Fruit fly (Drosophila melanogaster) whole organism, embryonic: ENCODE data around the gene D12.

Source experiments
- Aef1 ChIP-seq: fragments of 200-800 bp; sonication (Bioruptor generic); IDR thresholded peaks from 3 replicates; pipeline ENCODE4 v1.3.6; 2022; ENCODE audit warnings: missing biosample characterization, missing genetic modification characterization
- CG10321 ChIP-seq: fragments of 200-800 bp; sonication (Bioruptor generic); IDR thresholded peaks from 2 replicates; pipeline ENCODE4 v1.3.6; 2022; ENCODE audit warnings: missing biosample characterization, missing genetic modification characterization
- CG11456 ChIP-seq: fragments of 200-800 bp; sonication (Bioruptor generic); IDR thresholded peaks from 3 replicates; pipeline ENCODE4 v1.3.6; 2022; ENCODE audit warnings: missing biosample characterization, missing genetic modification characterization
- CG11695 ChIP-seq: fragments of 200-800 bp; sonication (Bioruptor generic); IDR thresholded peaks from 3 replicates; pipeline ENCODE4 v1.3.6; 2022; ENCODE audit warnings: missing biosample characterization, missing genetic modification characterization
- CG12236 ChIP-seq: fragments of 200-800 bp; sonication (Bioruptor generic); optimal IDR thresholded peaks from 2 replicates; lab custom pipeline; 2016; ENCODE audit warnings: missing biosample characterization, missing genetic modification characterization
- CG16815 ChIP-seq: fragments of 200-800 bp; sonication (Bioruptor generic); optimal IDR thresholded peaks from 3 replicates; lab custom pipeline; 2017; ENCODE audit warnings: missing biosample characterization, mild to moderate bottlenecking, missing genetic modification characterization
- CG18011 ChIP-seq: fragments of 200-800 bp; sonication (Bioruptor generic); optimal IDR thresholded peaks from 2 replicates; lab custom pipeline; 2017; ENCODE audit warnings: missing biosample characterization, missing genetic modification characterization, mild to moderate bottlenecking, moderate library complexity, missing genotype
- CG1832 ChIP-seq: fragments of 200-800 bp; sonication (Bioruptor generic); optimal IDR thresholded peaks from 2 replicates; lab custom pipeline; 2017; ENCODE audit warnings: missing biosample characterization, mild to moderate bottlenecking, missing genetic modification characterization, inconsistent platforms
- CG2202 ChIP-seq: fragments of 200-800 bp; sonication (Bioruptor generic); optimal IDR thresholded peaks from 2 replicates; lab custom pipeline; 2018; ENCODE audit warnings: missing biosample characterization, mild to moderate bottlenecking, missing genetic modification characterization
- CG31365 ChIP-seq: fragments of 200-800 bp; sonication (Bioruptor generic); optimal IDR thresholded peaks from 2 replicates; lab custom pipeline; 2018; ENCODE audit warnings: missing biosample characterization, mild to moderate bottlenecking, missing genetic modification characterization
- CG3163 ChIP-seq: fragments of 200-800 bp; sonication (Bioruptor generic); optimal IDR thresholded peaks from 3 replicates; lab custom pipeline; 2016; ENCODE audit warnings: missing biosample characterization, missing genetic modification characterization
- CG3726 ChIP-seq: fragments of 200-800 bp; sonication (Bioruptor generic); IDR thresholded peaks from 3 replicates; pipeline ENCODE4, ENCODE4 v1.3.6; 2022; ENCODE audit warnings: missing biosample characterization, missing genetic modification characterization
- CG4820 ChIP-seq: fragments of 200-800 bp; sonication (Bioruptor generic); optimal IDR thresholded peaks from 3 replicates; lab custom pipeline; 2016; ENCODE audit warnings: missing biosample characterization, missing genetic modification characterization
- CG6254 ChIP-seq: fragments of 200-800 bp; sonication (Bioruptor generic); optimal IDR thresholded peaks from 3 replicates; lab custom pipeline; 2017; ENCODE audit warnings: mild to moderate bottlenecking, missing biosample characterization, missing genetic modification reagents, missing genetic modification characterization
- CG6765 ChIP-seq: fragments of 200-800 bp; sonication (Bioruptor generic); optimal IDR thresholded peaks from 3 replicates; lab custom pipeline; 2017; ENCODE audit warnings: missing biosample characterization, mild to moderate bottlenecking, missing genetic modification characterization
- CG6813 ChIP-seq: fragments of 200-800 bp; sonication (Bioruptor generic); optimal IDR thresholded peaks from 2 replicates; lab custom pipeline; 2017; ENCODE audit warnings: missing biosample characterization, missing genetic modification characterization, mild to moderate bottlenecking, moderate library complexity, missing genetic modification reagents
- CG7357 ChIP-seq: fragments of 200-800 bp; sonication (Bioruptor generic); IDR thresholded peaks from 3 replicates; pipeline ENCODE4 v1.3.6; 2022; ENCODE audit warnings: missing biosample characterization, missing genetic modification characterization
- CG7963 ChIP-seq: fragments of 200-800 bp; sonication (Bioruptor generic); IDR thresholded peaks from 3 replicates; pipeline ENCODE4 v1.3.6; 2022; ENCODE audit warnings: missing biosample characterization, missing genetic modification characterization; ENCODE audit not compliant: partially characterized antibody
- CG8944 ChIP-seq: fragments of 200-800 bp; sonication (Bioruptor generic); optimal IDR thresholded peaks from 3 replicates; lab custom pipeline; 2016; ENCODE audit warnings: missing biosample characterization, missing genetic modification characterization
- CG9609 ChIP-seq: fragments of 200-800 bp; sonication (Bioruptor generic); optimal IDR thresholded peaks from 3 replicates; lab custom pipeline; 2016; ENCODE audit warnings: missing biosample characterization, missing genetic modification characterization
- D19A ChIP-seq: fragments of 200-800 bp; optimal IDR thresholded peaks from 3 replicates; lab custom pipeline; 2019; ENCODE audit warnings: missing biosample characterization, mild to moderate bottlenecking, missing genetic modification characterization, moderate library complexity
- Dad ChIP-seq: fragments of 200-800 bp; sonication (Bioruptor generic); optimal IDR thresholded peaks from 3 replicates; lab custom pipeline; 2016; ENCODE audit warnings: missing biosample characterization, missing genetic modification characterization
- Dll ChIP-seq: fragments of 200-800 bp; sonication (Bioruptor generic); IDR thresholded peaks from 4 replicates; pipeline ENCODE4 v1.3.6; 2022; ENCODE audit warnings: missing biosample characterization, missing genetic modification characterization; ENCODE audit not compliant: partially characterized antibody
- HHEX ChIP-seq: fragments of 200-800 bp; sonication (Bioruptor generic); optimal IDR thresholded peaks from 3 replicates; lab custom pipeline; 2017; ENCODE audit warnings: missing biosample characterization, mild to moderate bottlenecking, missing genetic modification characterization, missing genetic modification reagents
- Hand ChIP-seq: fragments of 200-800 bp; sonication (Bioruptor generic); optimal IDR thresholded peaks from 2 replicates; lab custom pipeline; 2017; ENCODE audit warnings: mild to moderate bottlenecking, missing biosample characterization, missing genetic modification reagents, missing genetic modification characterization
- Mrtf ChIP-seq: fragments of 200-800 bp; sonication (Bioruptor generic); IDR thresholded peaks from 3 replicates; pipeline ENCODE4 v1.3.6; 2022; ENCODE audit warnings: missing biosample characterization, missing genetic modification characterization
- Neu2 ChIP-seq: fragments of 200-800 bp; sonication (Bioruptor generic); optimal IDR thresholded peaks from 3 replicates; lab custom pipeline; 2016; ENCODE audit warnings: missing biosample characterization, missing genetic modification characterization, borderline replicate concordance
- Poxn ChIP-seq: fragments of 200-800 bp; sonication (Bioruptor generic); IDR thresholded peaks from 2 replicates; pipeline ENCODE4 v1.3.6; 2022; ENCODE audit warnings: missing biosample characterization, missing genetic modification characterization
- Sox100B ChIP-seq: fragments of 200-800 bp; sonication (Bioruptor generic); optimal IDR thresholded peaks from 3 replicates; lab custom pipeline; 2018; ENCODE audit warnings: missing biosample characterization, mild to moderate bottlenecking, missing genetic modification characterization
- Xrp1 ChIP-seq: fragments of 200-800 bp; sonication (Bioruptor generic); IDR thresholded peaks from 2 replicates; pipeline ENCODE4 v1.3.6; 2022; ENCODE audit warnings: missing biosample characterization, missing genetic modification characterization
- YL-1 ChIP-seq: fragments of 200-800 bp; sonication (Bioruptor generic); optimal IDR thresholded peaks from 3 replicates; lab custom pipeline; 2017; ENCODE audit warnings: missing biosample characterization, mild to moderate bottlenecking, missing genetic modification characterization
- cg ChIP-seq: fragments of 200-800 bp; sonication (Bioruptor generic); optimal IDR thresholded peaks from 3 replicates; lab custom pipeline; 2019; ENCODE audit warnings: missing biosample characterization, mild to moderate bottlenecking, missing genetic modification characterization, moderate library complexity
- chif ChIP-seq, 2 experiments: fragments of 200-800 bp; sonication (Bioruptor generic); optimal IDR thresholded peaks; 3 replicates each; lab custom pipeline; 2016; ENCODE audit warnings: missing biosample characterization in 2 of 2, missing genetic modification characterization in 2 of 2
- dmrt99B ChIP-seq: fragments of 200-800 bp; sonication (Bioruptor generic); optimal IDR thresholded peaks from 2 replicates; lab custom pipeline; 2018; ENCODE audit warnings: missing biosample characterization, mild to moderate bottlenecking, missing genetic modification characterization, moderate library complexity
- esg ChIP-seq: fragments of 200-800 bp; sonication (Bioruptor generic); conservative IDR thresholded peaks from 2 replicates; pipeline ENCODE4 v1.3.6; 2022; ENCODE audit warnings: missing biosample characterization, missing genetic modification characterization
- eve ChIP-seq, 2 experiments: fragments of >200 bp; optimal IDR thresholded peaks; 2 replicates each; lab custom pipeline; 2017; ENCODE audit warnings: missing biosample characterization in 2 of 2, missing genetic modification characterization in 2 of 2
- ewg ChIP-seq: fragments of 200-800 bp; sonication (Bioruptor generic); optimal IDR thresholded peaks from 3 replicates; lab custom pipeline; 2017; ENCODE audit warnings: mild to moderate bottlenecking, missing biosample characterization, missing genetic modification reagents, missing genetic modification characterization
- fru ChIP-seq: fragments of >200 bp; optimal IDR thresholded peaks from 2 replicates; lab custom pipeline; 2017
- gce ChIP-seq: fragments of 200-800 bp; sonication (Bioruptor generic); IDR thresholded peaks from 3 replicates; pipeline ENCODE4 v1.3.6; 2022; ENCODE audit warnings: missing biosample characterization, missing genetic modification characterization
- gcm ChIP-seq: fragments of 200-800 bp; sonication (Bioruptor generic); optimal IDR thresholded peaks from 2 replicates; lab custom pipeline; 2019; ENCODE audit warnings: missing biosample characterization, mild to moderate bottlenecking, missing genetic modification characterization, moderate library complexity
- grau ChIP-seq: fragments of 200-800 bp; optimal IDR thresholded peaks from 3 replicates; lab custom pipeline; 2019; ENCODE audit warnings: missing biosample characterization, mild to moderate bottlenecking, missing genetic modification characterization, moderate library complexity
- grn ChIP-seq: fragments of 200-800 bp; sonication (Bioruptor generic); optimal IDR thresholded peaks from 3 replicates; lab custom pipeline; 2017; ENCODE audit warnings: missing biosample characterization, missing genetic modification characterization
- kay ChIP-seq: fragments of 200-800 bp; sonication (Bioruptor generic); optimal IDR thresholded peaks from 2 replicates; lab custom pipeline; 2016; ENCODE audit warnings: missing biosample characterization, missing genetic modification characterization
- lilli ChIP-seq: fragments of 200-800 bp; sonication (Bioruptor generic); optimal IDR thresholded peaks from 3 replicates; lab custom pipeline; 2016; ENCODE audit warnings: missing biosample characterization, missing genetic modification characterization
- mld ChIP-seq: fragments of 200-800 bp; sonication (Bioruptor generic); IDR thresholded peaks from 3 replicates; pipeline ENCODE4 v1.3.6; 2022; ENCODE audit warnings: missing biosample characterization, missing genetic modification characterization; ENCODE audit not compliant: partially characterized antibody
- nerfin-1 ChIP-seq: fragments of 200-800 bp; sonication (Bioruptor generic); optimal IDR thresholded peaks from 3 replicates; lab custom pipeline; 2019; ENCODE audit warnings: missing biosample characterization, mild to moderate bottlenecking, missing genetic modification characterization, moderate library complexity
- odd ChIP-seq: fragments of 200-800 bp; sonication (Bioruptor generic); optimal IDR thresholded peaks from 2 replicates; lab custom pipeline; 2017; ENCODE audit warnings: missing biosample characterization, mild to moderate bottlenecking, missing genetic modification characterization
- pb ChIP-seq: fragments of 200-800 bp; sonication (Bioruptor generic); optimal IDR thresholded peaks from 3 replicates; lab custom pipeline; 2016; ENCODE audit warnings: missing biosample characterization, missing genetic modification characterization
- pho ChIP-seq: fragments of 200-800 bp; sonication (Bioruptor generic); optimal IDR thresholded peaks from 2 replicates; lab custom pipeline; 2016; ENCODE audit warnings: missing biosample characterization, missing genetic modification characterization
- row ChIP-seq: fragments of 200-800 bp; sonication (Bioruptor generic); IDR thresholded peaks from 3 replicates; pipeline ENCODE4 v1.3.6; 2022; ENCODE audit warnings: missing biosample characterization, missing genetic modification characterization
- sens ChIP-seq: fragments of 200-800 bp; sonication (Bioruptor generic); peaks from one replicate; lab custom pipeline; 2016; ENCODE audit warnings: missing biosample characterization, missing genetic modification characterization
- sob ChIP-seq: fragments of 200-800 bp; sonication (Bioruptor generic); IDR thresholded peaks from 2 replicates; pipeline ENCODE4 v1.3.6; 2022; ENCODE audit warnings: missing biosample characterization, missing genetic modification characterization
- sr ChIP-seq: fragments of 200-800 bp; sonication (Bioruptor generic); IDR thresholded peaks from 3 replicates; pipeline ENCODE4 v1.3.6; 2022; ENCODE audit warnings: missing biosample characterization, missing genetic modification characterization

Gene D12

dm6 chr2L:8477971-8478370, 40.8 kb upstream of the D12 start (continued):
- TF ChIP-seq Neu2: no peak
- TF ChIP-seq CG1832 (GFP tag; lab: Kevin White, UChicago): no peak
- no peak for TF ChIP-seq Sox100B (GFP tag; lab: Kevin White, UChicago)
- no peak for TF ChIP-seq grau (tag; lab: Kevin White, UChicago)
- TF ChIP-seq nerfin-1 (tag; lab: Kevin White, UChicago): no peak
- TF ChIP-seq CG31365 (tag; lab: Kevin White, UChicago): peak; percentile 100
- no peak for TF ChIP-seq CG9609 (GFP tag; lab: Kevin White, UChicago)
- no peak for TF ChIP-seq odd (GFP tag; lab: Kevin White, UChicago)
- no peak for TF ChIP-seq CG18011
- no peak for TF ChIP-seq lilli
- no peak for TF ChIP-seq mld (GFP tag; lab: Robert Waterston, UW)
- TF ChIP-seq CG16815 (GFP tag; lab: Kevin White, UChicago): no peak
- no peak for TF ChIP-seq CG6813 (GFP tag; lab: Kevin White, UChicago)
- no peak for TF ChIP-seq CG7357 (GFP tag; lab: Robert Waterston, UW)
- no peak for TF ChIP-seq CG6254 (GFP tag; lab: Kevin White, UChicago)
- no peak for TF ChIP-seq chif (GFP tag; optimal IDR thresholded peaks at IDR 0.05; lab: Kevin White, UChicago)
- TF ChIP-seq Hand (GFP tag; lab: Kevin White, UChicago): no peak
- no peak for TF ChIP-seq YL-1 (GFP tag; lab: Kevin White, UChicago)
- TF ChIP-seq eve (GFP tag; optimal IDR thresholded peaks at IDR 0.05; lab: Kevin White, UChicago): no peak
- no peak for TF ChIP-seq fru
- TF ChIP-seq pb (GFP tag; lab: Kevin White, UChicago): no peak
- TF ChIP-seq kay (GFP tag; lab: Kevin White, UChicago): no peak
- no peak for TF ChIP-seq Poxn
- no peak for TF ChIP-seq gce (GFP tag; lab: Robert Waterston, UW)
- TF ChIP-seq CG3163 (GFP tag; lab: Kevin White, UChicago): peak; percentile 2
- TF ChIP-seq CG11695: no peak
- TF ChIP-seq CG10321: no peak
- no peak for TF ChIP-seq row (GFP tag; lab: Robert Waterston, UW)
- TF ChIP-seq sob (GFP tag; lab: Robert Waterston, UW): no peak
- no peak for TF ChIP-seq esg (GFP tag; lab: Robert Waterston, UW)
- no peak for TF ChIP-seq CG3726 (GFP tag; lab: Robert Waterston, UW)
- TF ChIP-seq CG7963 (GFP tag; lab: Robert Waterston, UW): no peak
- TF ChIP-seq CG2202 (tag; lab: Kevin White, UChicago): no peak
- TF ChIP-seq CG12236 (GFP tag; lab: Kevin White, UChicago): no peak
- TF ChIP-seq sr (GFP tag; lab: Robert Waterston, UW): no peak
- TF ChIP-seq Xrp1: no peak
- TF ChIP-seq grn (GFP tag; lab: Kevin White, UChicago): no peak
- TF ChIP-seq HHEX (GFP tag; lab: Kevin White, UChicago): no peak
- no peak for TF ChIP-seq CG6765 (GFP tag; lab: Kevin White, UChicago)
- no peak for TF ChIP-seq ewg (GFP tag; lab: Kevin White, UChicago)
- no peak for TF ChIP-seq CG11456 (GFP tag; lab: Robert Waterston, UW)
- no peak for TF ChIP-seq Aef1
- no peak for TF ChIP-seq gcm (GFP tag; lab: Kevin White, UChicago)
- TF ChIP-seq pho: peak; percentile 30
- TF ChIP-seq sens (GFP tag; lab: Kevin White, UChicago): peak; percentile 48
- no peak for TF ChIP-seq CG8944 (GFP tag; lab: Kevin White, UChicago)
- TF ChIP-seq cg: no peak
- no peak for TF ChIP-seq dmrt99B (tag; lab: Kevin White, UChicago)
- no peak for TF ChIP-seq Mrtf
- TF ChIP-seq Dll (GFP tag; lab: Robert Waterston, UW): peak; percentile 19; the same call in 1 of the 4 replicates
- no peak for TF ChIP-seq Dad (GFP tag; lab: Kevin White, UChicago)
- TF ChIP-seq D19A: no peak
- TF ChIP-seq CG4820: no peak
